Fruit fly (Drosophila melanogaster) whole organism, embryonic: ENCODE data around the gene Actn3.
A peak's percentile ranks its signal among the peaks of the same experiment; 100 is the strongest.

Experiments used
- Asciz ChIP-seq: fragments of 200-800 bp; sonication (Bioruptor generic); optimal IDR thresholded peaks from 2 replicates; lab custom pipeline; 2017; ENCODE audit warnings: missing biosample characterization, mild to moderate bottlenecking, missing genetic modification characterization, missing genetic modification reagents
- Awh ChIP-seq: fragments of 200-800 bp; sonication (Bioruptor generic); IDR thresholded peaks from 2 replicates; pipeline ENCODE4, ENCODE4 v1.3.6; 2022; ENCODE audit warnings: missing biosample characterization, missing genetic modification characterization
- B-H2 ChIP-seq: fragments of 200-800 bp; sonication (Bioruptor generic); optimal IDR thresholded peaks from 2 replicates; lab custom pipeline; 2018; ENCODE audit warnings: missing biosample characterization, mild to moderate bottlenecking, missing genetic modification characterization
- BtbVII ChIP-seq: fragments of 200-800 bp; sonication (Bioruptor generic); optimal IDR thresholded peaks from 3 replicates; lab custom pipeline; 2017; ENCODE audit warnings: missing biosample characterization, mild to moderate bottlenecking, missing genetic modification characterization
- CG10267 ChIP-seq: fragments of 200-800 bp; sonication (Bioruptor generic); optimal IDR thresholded peaks from 2 replicates; lab custom pipeline; 2018; ENCODE audit warnings: missing biosample characterization, mild to moderate bottlenecking, missing genetic modification characterization, moderate library complexity
- CG10321 ChIP-seq: fragments of 200-800 bp; sonication (Bioruptor generic); IDR thresholded peaks from 2 replicates; pipeline ENCODE4 v1.3.6; 2022; ENCODE audit warnings: missing biosample characterization, missing genetic modification characterization
- CG12769 ChIP-seq: fragments of 200-800 bp; sonication (Bioruptor generic); optimal IDR thresholded peaks from 2 replicates; lab custom pipeline; 2019; ENCODE audit warnings: missing biosample characterization, mild to moderate bottlenecking, missing genetic modification characterization, moderate library complexity
- CG15269 ChIP-seq: fragments of 200-800 bp; sonication (Bioruptor generic); optimal IDR thresholded peaks from 2 replicates; lab custom pipeline; 2018; ENCODE audit warnings: missing biosample characterization, mild to moderate bottlenecking, missing genetic modification characterization, moderate library complexity
- CG15479 ChIP-seq: fragments of 200-800 bp; sonication (Bioruptor generic); optimal IDR thresholded peaks from 3 replicates; lab custom pipeline; 2019; ENCODE audit warnings: missing biosample characterization, mild to moderate bottlenecking, missing genetic modification characterization, moderate library complexity
- CG17568 ChIP-seq: fragments of 200-800 bp; sonication (Bioruptor generic); optimal IDR thresholded peaks from 2 replicates; lab custom pipeline; 2018; ENCODE audit warnings: missing biosample characterization, mild to moderate bottlenecking, missing genetic modification characterization, moderate library complexity
- CG17829 ChIP-seq: fragments of 200-800 bp; optimal IDR thresholded peaks from 2 replicates; lab custom pipeline; 2019; ENCODE audit warnings: missing biosample characterization, mild to moderate bottlenecking, missing genetic modification characterization, moderate library complexity
- CG17912 ChIP-seq: fragments of 200-800 bp; sonication (Bioruptor generic); optimal IDR thresholded peaks from 2 replicates; lab custom pipeline; 2018; ENCODE audit warnings: missing biosample characterization, mild to moderate bottlenecking, missing genetic modification characterization
- CG30403 ChIP-seq: fragments of 200-800 bp; sonication (Bioruptor generic); optimal IDR thresholded peaks from 3 replicates; lab custom pipeline; 2016; ENCODE audit warnings: missing biosample characterization, missing genetic modification characterization
- CG34376 ChIP-seq: fragments of 200-800 bp; sonication (Bioruptor generic); optimal IDR thresholded peaks from 2 replicates; lab custom pipeline; 2018; ENCODE audit warnings: missing biosample characterization, mild to moderate bottlenecking, missing genetic modification characterization
- CG34422 ChIP-seq: fragments of 200-800 bp; sonication (Bioruptor generic); IDR thresholded peaks from 3 replicates; pipeline ENCODE4 v1.3.6; 2022; ENCODE audit warnings: missing biosample characterization, missing genetic modification characterization
- CG4360 ChIP-seq: fragments of 200-800 bp; sonication (Bioruptor generic); IDR thresholded peaks from 2 replicates; pipeline ENCODE4 v1.3.6; 2022; ENCODE audit warnings: missing biosample characterization, missing genetic modification characterization
- CG4820 ChIP-seq: fragments of 200-800 bp; sonication (Bioruptor generic); optimal IDR thresholded peaks from 3 replicates; lab custom pipeline; 2016; ENCODE audit warnings: missing biosample characterization, missing genetic modification characterization
- CG6765 ChIP-seq: fragments of 200-800 bp; sonication (Bioruptor generic); optimal IDR thresholded peaks from 3 replicates; lab custom pipeline; 2017; ENCODE audit warnings: missing biosample characterization, mild to moderate bottlenecking, missing genetic modification characterization
- CG6813 ChIP-seq: fragments of 200-800 bp; sonication (Bioruptor generic); optimal IDR thresholded peaks from 2 replicates; lab custom pipeline; 2017; ENCODE audit warnings: missing biosample characterization, missing genetic modification characterization, mild to moderate bottlenecking, moderate library complexity, missing genetic modification reagents
- CG9817 ChIP-seq: fragments of 200-800 bp; sonication (Bioruptor generic); optimal IDR thresholded peaks from 2 replicates; lab custom pipeline; 2018; ENCODE audit warnings: missing biosample characterization, mild to moderate bottlenecking, missing genetic modification characterization, moderate library complexity
- Doc2 ChIP-seq: fragments of 200-800 bp; sonication (Bioruptor generic); IDR thresholded peaks from 2 replicates; pipeline ENCODE4 v1.3.6; 2022; ENCODE audit warnings: missing biosample characterization, missing genetic modification characterization
- Eip74EF ChIP-seq, 2 experiments: fragments of 200-800 bp in 1 of 2; fragments of >200 bp in 1 of 2; sonication (Bioruptor generic) in 1 of 2; optimal IDR thresholded peaks; 2 replicates each; lab custom pipeline; 2017 to 2019; ENCODE audit warnings: missing biosample characterization in 2 of 2, missing genetic modification characterization in 2 of 2, mild to moderate bottlenecking in 1 of 2, moderate library complexity in 1 of 2
- Elba2 ChIP-seq: fragments of 200-800 bp; sonication (Bioruptor generic); optimal IDR thresholded peaks from 3 replicates; lab custom pipeline; 2016; ENCODE audit warnings: missing biosample characterization, missing genetic modification characterization
- Fer1 ChIP-seq: fragments of 200-800 bp; sonication (Bioruptor generic); optimal IDR thresholded peaks from 2 replicates; lab custom pipeline; 2017; ENCODE audit warnings: missing biosample characterization, mild to moderate bottlenecking, missing genetic modification characterization
- Fer2 ChIP-seq: fragments of 200-800 bp; sonication (Bioruptor generic); optimal IDR thresholded peaks from 2 replicates; lab custom pipeline; 2018; ENCODE audit warnings: missing biosample characterization, mild to moderate bottlenecking, missing genetic modification characterization, moderate library complexity
- HLH3B ChIP-seq: fragments of 200-800 bp; sonication (Bioruptor generic); IDR thresholded peaks from 2 replicates; pipeline ENCODE4 v1.3.6; 2022; ENCODE audit warnings: missing biosample characterization, missing genetic modification characterization
- HmgZ ChIP-seq: fragments of 200-800 bp; sonication (Bioruptor generic); optimal IDR thresholded peaks from 2 replicates; lab custom pipeline; 2018; ENCODE audit warnings: missing biosample characterization, mild to moderate bottlenecking, missing genetic modification characterization
- Hr39 ChIP-seq: fragments of >200 bp; optimal IDR thresholded peaks from 2 replicates; lab custom pipeline; 2017
- Nf-YB ChIP-seq: fragments of 200-800 bp; sonication (Bioruptor generic); optimal IDR thresholded peaks from 3 replicates; lab custom pipeline; 2019; ENCODE audit warnings: missing biosample characterization, mild to moderate bottlenecking, missing genetic modification characterization, moderate library complexity
- Opbp ChIP-seq: fragments of 200-800 bp; sonication (Bioruptor generic); IDR thresholded peaks from 3 replicates; pipeline ENCODE4 v1.3.6; 2022; ENCODE audit warnings: missing biosample characterization, missing genetic modification characterization; ENCODE audit not compliant: partially characterized antibody
- Sry-β ChIP-seq: fragments of 200-800 bp; sonication (Bioruptor generic); optimal IDR thresholded peaks from 2 replicates; lab custom pipeline; 2018; ENCODE audit warnings: missing biosample characterization, mild to moderate bottlenecking, missing genetic modification characterization, moderate library complexity
- Sry-δ ChIP-seq: fragments of 200-800 bp; sonication (Bioruptor generic); optimal IDR thresholded peaks from 2 replicates; lab custom pipeline; 2016; ENCODE audit warnings: missing biosample characterization, missing genetic modification characterization
- Taf1 ChIP-seq: fragments of 200-800 bp; sonication (Bioruptor generic); IDR thresholded peaks from 2 replicates; pipeline ENCODE4 v1.3.6; 2022; ENCODE audit warnings: missing biosample characterization, missing genetic modification characterization
- ab ChIP-seq: fragments of 200-800 bp; sonication (Bioruptor generic); optimal IDR thresholded peaks from 2 replicates; lab custom pipeline; 2016; ENCODE audit warnings: missing biosample characterization, missing genetic modification characterization
- amos ChIP-seq: fragments of 200-800 bp; sonication (Bioruptor generic); IDR thresholded peaks from 2 replicates; pipeline ENCODE4 v1.3.6; 2022; ENCODE audit warnings: missing biosample characterization, missing genetic modification characterization; ENCODE audit not compliant: partially characterized antibody
- cg ChIP-seq: fragments of 200-800 bp; sonication (Bioruptor generic); optimal IDR thresholded peaks from 3 replicates; lab custom pipeline; 2019; ENCODE audit warnings: missing biosample characterization, mild to moderate bottlenecking, missing genetic modification characterization, moderate library complexity
- chm ChIP-seq: fragments of 200-800 bp; sonication (Bioruptor generic); IDR thresholded peaks from 2 replicates; pipeline ENCODE4 v1.3.6; 2022; ENCODE audit warnings: missing biosample characterization, missing genetic modification characterization
- dm ChIP-seq: fragments of 200-800 bp; sonication (Bioruptor generic); optimal IDR thresholded peaks from 3 replicates; lab custom pipeline; 2016; ENCODE audit warnings: missing biosample characterization, missing genetic modification characterization
- dysf ChIP-seq: fragments of 200-800 bp; sonication (Bioruptor generic); IDR thresholded peaks from 3 replicates; pipeline ENCODE4 v1.3.6; 2022; ENCODE audit warnings: missing biosample characterization, missing genetic modification characterization
- gt ChIP-seq: fragments of 200-800 bp; sonication (Bioruptor generic); IDR thresholded peaks from 2 replicates; pipeline ENCODE4 v1.3.6; 2022; ENCODE audit warnings: missing biosample characterization, missing genetic modification characterization
- inv ChIP-seq: fragments of 200-800 bp; sonication (Bioruptor generic); IDR thresholded peaks from 2 replicates; pipeline ENCODE4 v1.3.6; 2022; ENCODE audit warnings: missing biosample characterization, missing genetic modification characterization; ENCODE audit not compliant: partially characterized antibody
- ken ChIP-seq: fragments of 200-800 bp; sonication (Bioruptor generic); IDR thresholded peaks from 3 replicates; pipeline ENCODE4 v1.3.6; 2022; ENCODE audit warnings: missing biosample characterization, missing genetic modification characterization
- odd ChIP-seq: fragments of 200-800 bp; sonication (Bioruptor generic); optimal IDR thresholded peaks from 2 replicates; lab custom pipeline; 2017; ENCODE audit warnings: missing biosample characterization, mild to moderate bottlenecking, missing genetic modification characterization
- pan ChIP-seq, 4 experiments: fragments of >200 bp in 3 of 4; fragments of 200-800 bp in 1 of 4; sonication (Bioruptor generic) in 1 of 4; optimal IDR thresholded peaks in 3 of 4; IDR thresholded peaks in 1 of 4; 2 replicates each; pipeline versions ENCODE4 v1.3.6 to Lab custom; 2017 to 2022; ENCODE audit warnings: missing biosample characterization in 2 of 4, missing genetic modification characterization in 2 of 4, mixed read lengths in 1 of 4
- rib ChIP-seq: fragments of 200-800 bp; sonication (Bioruptor generic); IDR thresholded peaks from 2 replicates; pipeline ENCODE4 v1.3.6; 2022; ENCODE audit warnings: missing biosample characterization, missing genetic modification characterization
- wor ChIP-seq: fragments of 200-800 bp; sonication (Bioruptor generic); IDR thresholded peaks from 2 replicates; pipeline ENCODE4 v1.3.6; 2022; ENCODE audit warnings: missing biosample characterization, missing genetic modification characterization

Gene Actn3

DNA sequence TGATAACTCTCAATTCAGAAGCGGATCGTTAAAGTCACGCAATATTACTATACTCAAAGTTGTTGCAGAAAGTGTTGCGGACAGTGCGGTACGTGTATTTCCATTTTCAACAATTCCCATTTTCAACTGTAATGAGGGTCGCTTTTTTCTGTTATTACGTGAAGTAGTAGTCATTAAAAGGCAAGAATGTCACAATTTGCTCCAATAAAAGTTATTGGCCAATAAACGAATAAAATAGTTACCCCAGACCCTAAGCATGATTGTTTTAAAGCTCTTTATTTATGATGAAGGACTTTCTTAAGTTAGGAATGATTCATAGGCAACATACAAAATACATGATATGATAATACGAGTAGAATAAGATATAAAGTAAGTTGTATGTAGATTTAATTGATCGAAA lies 29.7 kb upstream of the Actn3 start (continued):
- TF ChIP-seq Sry-δ (GFP tag; lab: Kevin White, UChicago) (no peak), inv (no peak), dysf (GFP tag; lab: Robert Waterston, UW) (no peak), CG6813 (GFP tag; lab: Kevin White, UChicago) (peak; percentile 17), Taf1 (GFP tag; lab: Robert Waterston, UW) (no peak), CG17912 (GFP tag; lab: Kevin White, UChicago) (peak; percentile 37), CG12769 (no peak), chm (no peak), Eip74EF (GFP tag; optimal IDR thresholded peaks at IDR 0.05; lab: Kevin White, UChicago) (peak in 1 of 2 experiments; percentile 21), Fer2 (tag; lab: Kevin White, UChicago) (peak; percentile 21), CG17568 (GFP tag; lab: Kevin White, UChicago) (peak; percentile 64), ab (GFP tag; lab: Kevin White, UChicago) (no peak), B-H2 (GFP tag; lab: Kevin White, UChicago) (peak; percentile 26), Nf-YB (GFP tag; lab: Kevin White, UChicago) (peak; percentile 21), CG4360 (GFP tag; lab: Robert Waterston, UW) (no peak), pan (optimal IDR thresholded peaks at IDR 0.05; lab: Kevin White, UChicago) (no peak), pan (GFP tag; optimal IDR thresholded peaks at IDR 0.05 in 1 of 2, IDR thresholded peaks at IDR 0.05 in 1 of 2) (peak in 1 of 2 experiments; percentile 12), CG34422 (GFP tag; lab: Robert Waterston, UW) (no peak), CG15269 (tag; lab: Kevin White, UChicago) (peak; percentile 71)

DNA sequence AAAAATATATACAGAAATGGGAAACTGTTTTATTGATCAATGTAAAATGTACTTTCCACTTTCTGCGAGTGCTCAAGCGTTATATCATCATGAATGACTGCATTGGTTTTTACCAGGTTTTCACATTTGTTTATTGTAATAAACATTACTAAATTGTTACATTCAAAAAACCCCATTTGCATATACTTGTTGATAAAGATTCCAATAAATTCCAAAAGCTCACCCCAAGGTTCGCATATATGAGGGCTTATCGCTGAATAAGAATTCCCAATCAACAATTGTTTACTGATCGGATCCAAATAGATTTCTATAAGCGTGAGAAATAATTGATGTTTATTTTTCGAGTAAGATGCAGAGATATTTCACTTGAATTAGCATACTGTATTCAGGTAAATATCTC lies 25.9 kb upstream of the Actn3 start:
- TF ChIP-seq CG10267: no peak
- no peak for TF ChIP-seq Elba2
- no peak for TF ChIP-seq cg (GFP tag; lab: Kevin White, UChicago)
- TF ChIP-seq CG10321 (GFP tag; lab: Robert Waterston, UW): no peak
- no peak for TF ChIP-seq gt
- TF ChIP-seq dm (GFP tag; lab: Kevin White, UChicago): no peak
- TF ChIP-seq Opbp (GFP tag; lab: Robert Waterston, UW): no peak
- TF ChIP-seq CG30403 (GFP tag; lab: Kevin White, UChicago): no peak
- TF ChIP-seq Asciz (GFP tag; lab: Kevin White, UChicago): no peak
- no peak for TF ChIP-seq odd
- TF ChIP-seq CG4820 (GFP tag; lab: Kevin White, UChicago): no peak
- no peak for TF ChIP-seq Awh (GFP tag; lab: Robert Waterston, UW)
- no peak for TF ChIP-seq rib (GFP tag; lab: Robert Waterston, UW)

DNA sequence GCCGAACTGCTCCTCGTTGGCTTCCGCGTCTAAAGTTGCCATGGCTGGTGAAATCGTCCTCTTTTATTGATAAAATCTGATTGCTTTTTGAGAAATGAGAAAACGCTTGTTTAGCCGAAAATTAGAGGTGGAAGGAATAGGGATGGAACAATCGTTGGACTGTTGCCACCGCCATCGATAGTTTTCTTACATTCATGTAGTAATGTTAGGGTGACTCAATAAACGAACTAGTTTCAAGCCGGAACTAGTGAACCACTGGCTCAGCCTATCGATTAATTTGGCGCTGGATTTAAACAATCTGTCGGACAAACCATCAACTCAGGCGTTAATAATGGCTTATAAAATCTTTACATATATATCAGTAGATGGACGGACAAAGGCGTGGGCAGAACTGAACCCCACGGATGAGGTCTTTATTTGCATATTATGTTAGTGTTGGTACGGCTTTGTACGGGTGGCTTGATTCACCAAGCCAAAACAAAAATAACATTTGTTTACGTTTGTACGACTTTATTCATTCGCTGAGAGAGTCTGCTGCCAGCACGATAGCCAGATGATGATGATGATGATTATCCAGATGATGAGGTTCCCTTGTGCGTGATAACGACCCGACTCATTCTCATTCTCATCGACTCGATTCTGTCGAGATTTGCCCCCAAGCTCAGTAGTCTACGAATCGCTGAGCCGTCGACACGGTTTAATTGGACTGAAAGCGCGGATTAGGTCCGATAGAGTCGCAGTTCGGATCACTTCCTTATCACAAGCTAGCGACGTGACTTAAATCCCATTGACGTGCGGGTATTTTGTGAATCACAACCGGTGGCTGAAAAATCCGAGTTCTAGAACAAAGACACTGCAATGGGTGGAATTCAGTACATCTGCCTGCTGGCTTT lies 24.9 kb upstream of the Actn3 start, which contains the start of the genes Sf3a1 and Irc:
Gene Sf3a1, minus strand, starts transcription at position 138 of the 893 bp plus-strand sequence.
Gene Irc, plus strand, starts transcription at position 658 of the 893 bp plus-strand sequence.
- TF ChIP-seq Fer1: peak; percentile 9
- no peak for TF ChIP-seq wor (GFP tag; lab: Robert Waterston, UW)
- TF ChIP-seq amos (GFP tag; lab: Robert Waterston, UW): peak; percentile 98
- TF ChIP-seq CG15479: no peak
- peak; percentile 8 for TF ChIP-seq CG9817
- TF ChIP-seq HmgZ: peak; percentile 75
- peak; percentile 0 for TF ChIP-seq BtbVII (GFP tag; lab: Kevin White, UChicago)
- TF ChIP-seq CG6765 (GFP tag; lab: Kevin White, UChicago): no peak
- no peak for TF ChIP-seq Hr39
- no peak for TF ChIP-seq ken
- TF ChIP-seq Nf-YB (GFP tag; lab: Kevin White, UChicago): no peak
- TF ChIP-seq CG30403 (GFP tag; lab: Kevin White, UChicago): peak; percentile 47
- no peak for TF ChIP-seq HLH3B (GFP tag; lab: Robert Waterston, UW)
- TF ChIP-seq Sry-β: peak; percentile 21
- TF ChIP-seq CG34376 (GFP tag; lab: Kevin White, UChicago): peak; percentile 91
- TF ChIP-seq CG12769: peak; percentile 65
- TF ChIP-seq Doc2: no peak
- peak; percentile 43 for TF ChIP-seq CG17829
